Fruit fly (Drosophila melanogaster): ENCODE measurements around the gene CAH8.

CAH8 gene

DNA sequence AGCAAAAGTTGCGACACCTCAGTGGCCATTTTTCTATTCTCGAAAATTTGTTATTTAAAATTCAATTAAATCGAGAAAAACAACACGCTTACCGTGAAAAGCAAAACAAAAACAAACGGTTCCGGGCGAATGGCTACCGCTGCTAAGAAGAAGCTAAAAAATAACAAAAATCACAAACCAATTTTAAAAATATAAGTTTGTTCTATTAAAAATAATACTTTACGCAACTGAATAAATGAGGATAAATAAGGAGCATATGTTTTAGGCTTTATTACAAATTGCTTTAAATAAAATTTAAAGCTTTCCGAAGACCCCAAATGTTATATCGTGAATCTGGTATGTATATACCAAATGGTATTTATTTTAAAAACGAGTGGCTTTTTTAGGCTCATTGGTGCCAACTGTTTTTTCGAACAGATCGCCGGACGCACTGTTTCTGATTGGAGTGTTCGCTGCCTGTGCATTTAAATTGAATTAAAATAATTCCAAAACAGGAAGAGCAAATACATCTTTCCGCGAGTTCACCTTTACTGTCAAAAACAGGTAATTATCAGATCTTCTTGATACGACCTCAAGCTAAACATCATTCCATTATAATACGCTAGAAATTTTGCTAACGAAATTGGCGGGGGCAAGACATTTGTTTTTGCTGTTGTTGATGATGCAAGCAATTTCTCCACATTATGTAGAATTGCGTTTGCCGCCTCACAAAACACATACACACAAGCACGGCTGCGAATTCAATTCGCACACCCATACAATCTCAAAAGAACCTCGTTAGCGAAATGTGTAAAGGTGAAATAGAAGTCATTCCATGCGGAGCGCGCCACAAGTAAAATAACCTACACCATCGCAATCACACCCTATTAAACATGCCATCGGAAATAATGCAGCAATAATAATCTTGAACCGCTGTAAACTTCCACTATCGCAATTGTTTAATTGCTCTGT, 22.1 kb downstream of the CAH8 start, which contains the start of the genes Polr3F and PyK (continued):
- TF ChIP-seq CG8281 (tag; optimal IDR thresholded peaks at IDR 0.05): no peak
- TF ChIP-seq CG16779 (GFP tag; IDR thresholded peaks at IDR 0.05): no peak
- no peak for TF ChIP-seq cato (GFP tag; optimal IDR thresholded peaks at IDR 0.05; ENCODE audit: borderline replicate concordance)
- peak; percentile 5 for TF ChIP-seq CG7556 (GFP tag; optimal IDR thresholded peaks at IDR 0.05)
- TF ChIP-seq abd-A (tag; optimal IDR thresholded peaks at IDR 0.05): peak; percentile 29
- TF ChIP-seq ase (GFP tag; IDR thresholded peaks at IDR 0.05): no peak
- no peak for TF ChIP-seq CG31365 (tag; optimal IDR thresholded peaks at IDR 0.05)
- TF ChIP-seq CG17829 (tag; optimal IDR thresholded peaks at IDR 0.05): peak; percentile 26
- no peak for TF ChIP-seq CG34376 (GFP tag; optimal IDR thresholded peaks at IDR 0.05)
- no peak for TF ChIP-seq sisA (GFP tag; IDR thresholded peaks at IDR 0.05)
- no peak for TF ChIP-seq Doc3 (GFP tag; IDR thresholded peaks at IDR 0.05; ENCODE audit: partially characterized antibody)
- TF ChIP-seq wek (GFP tag; optimal IDR thresholded peaks at IDR 0.05): peak; percentile 96
- peak; percentile 5 for TF ChIP-seq CG12155 (GFP tag; optimal IDR thresholded peaks at IDR 0.05)
- no peak for TF ChIP-seq CG4730 (GFP tag; IDR thresholded peaks at IDR 0.05)
- no peak for TF ChIP-seq bcd (GFP tag; optimal IDR thresholded peaks at IDR 0.05)
- no peak for TF ChIP-seq CG1233 (GFP tag; optimal IDR thresholded peaks at IDR 0.05)
- peak; percentile 51 for TF ChIP-seq grau (tag; optimal IDR thresholded peaks at IDR 0.05)
- no peak for TF ChIP-seq vfl (GFP tag; optimal IDR thresholded peaks at IDR 0.05)
- peak; percentile 34 for TF ChIP-seq Lhr (GFP tag; optimal IDR thresholded peaks at IDR 0.05)
- peak in 1 of 3 experiments; percentile 51 for TF ChIP-seq Stat92E (GFP tag; optimal IDR thresholded peaks at IDR 0.05)
- peak; percentile 36 for TF ChIP-seq Ets97D (GFP tag; optimal IDR thresholded peaks at IDR 0.05)
- TF ChIP-seq Lpt (GFP tag; optimal IDR thresholded peaks at IDR 0.05): no peak
- TF ChIP-seq CG31224 (GFP tag; IDR thresholded peaks at IDR 0.05): no peak
- TF ChIP-seq CG17328 (GFP tag; IDR thresholded peaks at IDR 0.05): peak; percentile 31; the same call in 1 of the 2 replicates
- TF ChIP-seq salm (tag; optimal IDR thresholded peaks at IDR 0.05): no peak
- TF ChIP-seq CG31388 (GFP tag; optimal IDR thresholded peaks at IDR 0.05): no peak
- TF ChIP-seq YL-1 (GFP tag; optimal IDR thresholded peaks at IDR 0.05): peak; percentile 51
- TF ChIP-seq CG4424 (GFP tag; optimal IDR thresholded peaks at IDR 0.05): no peak
- peak; percentile 7 for TF ChIP-seq CG9817 (tag; optimal IDR thresholded peaks at IDR 0.05)
- no peak for TF ChIP-seq Hr3 (GFP tag; optimal IDR thresholded peaks at IDR 0.05)
- TF ChIP-seq Nf-YA (GFP tag; IDR thresholded peaks at IDR 0.05): no peak
- TF ChIP-seq en (GFP tag; optimal IDR thresholded peaks at IDR 0.05): no peak
- TF ChIP-seq Hr51 (GFP tag; optimal IDR thresholded peaks at IDR 0.05): peak in 1 of 2 experiments; percentile 56
- TF ChIP-seq CG15514 (GFP tag; optimal IDR thresholded peaks at IDR 0.05): peak; percentile 66
- no peak for TF ChIP-seq Sry-β (GFP tag; optimal IDR thresholded peaks at IDR 0.05)
- peak; percentile 50 for TF ChIP-seq CG13287 (GFP tag; IDR thresholded peaks at IDR 0.05; ENCODE audit: partially characterized antibody)
- no peak for TF ChIP-seq bbx (GFP tag; IDR thresholded peaks at IDR 0.05; ENCODE audit: partially characterized antibody)
- no peak for TF ChIP-seq B-H2 (GFP tag; optimal IDR thresholded peaks at IDR 0.05)
- peak; percentile 25 for TF ChIP-seq cg (GFP tag; optimal IDR thresholded peaks at IDR 0.05)
- no peak for TF ChIP-seq CG4282 (GFP tag; optimal IDR thresholded peaks at IDR 0.05)
- no peak for TF ChIP-seq klu (GFP tag; IDR thresholded peaks at IDR 0.05)
- TF ChIP-seq slp2 (GFP tag; optimal IDR thresholded peaks at IDR 0.05): no peak
- peak; percentile 9 for TF ChIP-seq twi (tag; optimal IDR thresholded peaks at IDR 0.05)
- TF ChIP-seq Trl (optimal IDR thresholded peaks at IDR 0.05): no peak
- no peak for TF ChIP-seq Trl (GFP tag; optimal IDR thresholded peaks at IDR 0.05)
- no peak for TF ChIP-seq D (optimal IDR thresholded peaks at IDR 0.05)
- no peak for TF ChIP-seq D (GFP tag; optimal IDR thresholded peaks at IDR 0.05)
- no peak for TF ChIP-seq trh (GFP tag; optimal IDR thresholded peaks at IDR 0.05)
- TF ChIP-seq CG4820 (GFP tag; optimal IDR thresholded peaks at IDR 0.05): no peak

All from whole organism, embryonic.